Fruit fly (Drosophila melanogaster): ENCODE results near the gene CG31313.
A peak's percentile ranks its signal among the peaks of the same experiment; 100 is the strongest.

Gene CG31313

DNA sequence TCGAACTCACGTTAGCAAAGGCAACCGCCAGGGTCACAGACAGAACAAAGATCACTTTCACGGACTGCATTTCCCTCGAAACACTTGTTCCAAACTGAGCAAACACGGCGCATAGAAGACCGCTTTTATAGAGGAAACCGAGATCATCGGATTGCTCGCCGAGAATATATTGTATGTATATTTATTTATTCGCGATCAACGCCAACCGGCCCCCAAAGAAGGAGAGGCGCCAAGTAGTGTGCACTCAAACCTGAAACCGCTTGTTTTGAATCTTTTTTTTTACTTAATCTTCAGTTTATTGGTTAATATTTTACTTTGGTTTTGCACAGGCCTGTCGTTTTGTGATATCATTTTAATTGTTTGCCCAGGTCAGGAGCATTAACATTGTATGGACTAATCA is at the start of gene CG31313:
CG31313 (minus strand) TSS at position 101 of the 400 bp plus-strand sequence.
- TF ChIP-seq CTCF (optimal IDR thresholded peaks at IDR 0.05) (no peak), CG8478 (optimal IDR thresholded peaks at IDR 0.05) (no peak)

DNA sequence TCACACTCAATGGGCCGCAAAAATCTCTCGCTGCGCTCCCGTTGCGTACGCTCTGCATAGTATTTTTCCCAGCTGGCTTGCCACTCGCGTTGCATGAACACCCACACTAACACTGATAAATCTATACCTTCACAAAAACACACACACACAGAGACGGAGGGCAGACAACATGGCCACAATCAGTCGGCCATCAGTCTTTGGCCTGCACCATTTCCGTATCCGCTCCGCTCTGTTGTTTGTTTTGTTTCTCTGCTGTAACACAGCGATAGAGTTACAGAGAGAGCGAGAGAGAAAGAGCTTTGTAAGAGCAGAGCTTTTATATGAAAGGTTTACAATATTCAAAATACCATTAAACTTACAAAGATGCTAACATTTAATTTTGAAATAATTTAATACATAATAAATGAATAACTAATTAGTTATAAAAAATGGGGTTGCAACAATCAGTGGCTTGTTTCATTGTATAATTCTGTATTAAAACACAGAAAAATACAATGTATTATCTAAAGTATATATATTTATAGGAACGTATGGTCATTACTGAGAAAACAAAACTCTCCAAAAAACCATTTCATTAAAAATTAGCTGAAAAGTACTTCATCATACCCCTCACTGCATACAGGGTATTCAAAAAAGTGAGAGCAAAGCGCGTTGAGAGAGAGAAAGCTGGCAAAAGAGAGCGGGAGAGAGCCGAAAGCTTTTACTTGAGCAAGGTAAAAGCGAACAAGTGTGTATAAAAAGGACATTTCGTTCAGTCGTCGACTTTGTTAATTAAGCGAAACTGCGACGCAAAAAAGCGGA is 41.9 kb upstream of the CG31313 start, which contains the start of gene CG14853:
CG14853 (plus strand) TSS at position 751 of the 801 bp plus-strand sequence.
- TF ChIP-seq CG8478 (optimal IDR thresholded peaks at IDR 0.05) (no peak), CTCF (optimal IDR thresholded peaks at IDR 0.05) (no peak)

DNA sequence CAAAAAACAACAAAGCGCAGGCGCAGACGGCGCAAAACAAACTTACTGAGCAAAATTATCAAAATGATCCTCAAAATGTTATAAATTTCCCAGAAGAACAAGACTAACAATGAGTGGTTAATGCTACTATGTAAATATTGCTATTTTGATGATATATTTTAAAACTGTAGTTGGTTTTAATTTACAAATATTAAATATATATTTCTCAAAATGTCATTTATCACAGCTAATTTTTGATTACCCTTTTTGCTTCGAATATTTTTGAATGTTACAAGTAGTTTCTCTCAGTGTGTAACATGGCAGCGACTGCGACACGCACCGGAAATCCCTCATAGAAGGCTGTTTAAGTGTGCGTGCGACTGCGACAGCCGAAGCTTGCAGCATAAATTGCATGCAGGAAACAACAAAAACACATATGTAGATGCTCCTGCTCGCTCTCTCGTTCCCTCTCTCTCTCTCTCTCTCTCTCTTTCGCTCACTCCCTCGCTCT is 30.8 kb upstream of the CG31313 start:
- no peak for TF ChIP-seq CG8478 (optimal IDR thresholded peaks at IDR 0.05)
- TF ChIP-seq CTCF (optimal IDR thresholded peaks at IDR 0.05), result no peak

DNA sequence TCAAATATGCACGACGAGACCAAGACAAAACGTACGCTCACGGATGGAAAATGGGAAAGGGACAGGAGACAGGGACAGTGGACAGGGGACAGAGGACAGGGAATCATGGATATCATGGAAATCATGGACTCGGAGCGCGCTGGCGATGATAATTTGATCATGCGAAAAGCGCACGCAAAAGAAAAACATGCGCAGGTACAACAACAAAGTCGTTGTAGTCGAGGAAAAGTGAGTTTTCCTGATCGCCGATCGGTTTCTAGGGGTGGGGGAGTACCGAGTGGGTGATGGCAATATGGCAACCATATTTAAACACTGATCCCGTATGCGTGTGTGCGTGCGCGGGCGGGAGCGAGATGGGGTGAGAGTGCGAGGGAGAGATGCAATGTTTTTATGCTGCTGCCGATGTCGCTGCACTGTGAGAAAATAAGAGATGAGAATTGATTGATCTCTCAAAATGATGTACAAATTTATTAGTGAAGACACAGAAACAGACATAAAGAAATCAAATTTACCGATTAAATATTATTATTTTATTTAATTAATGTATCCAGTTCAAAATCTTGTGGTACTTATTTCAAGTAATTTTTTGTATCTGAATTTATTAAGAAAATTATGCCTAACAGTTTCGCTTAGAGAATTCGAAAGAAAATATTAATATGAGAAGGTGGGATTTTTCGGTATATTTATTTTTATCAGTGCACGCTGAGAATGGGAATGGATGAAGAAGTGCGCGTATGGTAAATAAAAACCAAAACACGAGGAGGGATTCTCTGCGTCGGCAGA is 23.7 kb upstream of the CG31313 start:
- TF ChIP-seq CG8478 (optimal IDR thresholded peaks at IDR 0.05), result no peak
- no peak for TF ChIP-seq CTCF (optimal IDR thresholded peaks at IDR 0.05)

DNA sequence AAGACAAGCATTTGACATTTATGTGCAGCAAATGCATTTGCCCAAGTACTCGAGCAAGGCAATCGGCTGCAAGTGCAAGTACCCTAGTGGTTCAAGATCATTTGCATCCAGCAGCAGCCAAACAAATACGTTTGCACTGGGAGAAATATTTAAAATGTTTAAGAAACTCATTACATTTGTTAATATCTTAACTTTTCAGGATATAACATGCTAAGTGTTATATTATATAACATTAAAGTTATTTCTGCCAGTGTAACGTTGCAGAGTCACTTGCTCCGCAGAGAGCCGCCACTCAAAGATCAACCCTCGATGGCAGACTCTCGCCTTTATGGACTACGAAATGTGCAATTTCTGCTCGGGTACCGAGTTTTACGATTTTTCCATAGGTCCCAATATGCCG is 22.3 kb upstream of the CG31313 start:
- TF ChIP-seq CG8478 (optimal IDR thresholded peaks at IDR 0.05) (no peak), CTCF (optimal IDR thresholded peaks at IDR 0.05) (no peak)

DNA sequence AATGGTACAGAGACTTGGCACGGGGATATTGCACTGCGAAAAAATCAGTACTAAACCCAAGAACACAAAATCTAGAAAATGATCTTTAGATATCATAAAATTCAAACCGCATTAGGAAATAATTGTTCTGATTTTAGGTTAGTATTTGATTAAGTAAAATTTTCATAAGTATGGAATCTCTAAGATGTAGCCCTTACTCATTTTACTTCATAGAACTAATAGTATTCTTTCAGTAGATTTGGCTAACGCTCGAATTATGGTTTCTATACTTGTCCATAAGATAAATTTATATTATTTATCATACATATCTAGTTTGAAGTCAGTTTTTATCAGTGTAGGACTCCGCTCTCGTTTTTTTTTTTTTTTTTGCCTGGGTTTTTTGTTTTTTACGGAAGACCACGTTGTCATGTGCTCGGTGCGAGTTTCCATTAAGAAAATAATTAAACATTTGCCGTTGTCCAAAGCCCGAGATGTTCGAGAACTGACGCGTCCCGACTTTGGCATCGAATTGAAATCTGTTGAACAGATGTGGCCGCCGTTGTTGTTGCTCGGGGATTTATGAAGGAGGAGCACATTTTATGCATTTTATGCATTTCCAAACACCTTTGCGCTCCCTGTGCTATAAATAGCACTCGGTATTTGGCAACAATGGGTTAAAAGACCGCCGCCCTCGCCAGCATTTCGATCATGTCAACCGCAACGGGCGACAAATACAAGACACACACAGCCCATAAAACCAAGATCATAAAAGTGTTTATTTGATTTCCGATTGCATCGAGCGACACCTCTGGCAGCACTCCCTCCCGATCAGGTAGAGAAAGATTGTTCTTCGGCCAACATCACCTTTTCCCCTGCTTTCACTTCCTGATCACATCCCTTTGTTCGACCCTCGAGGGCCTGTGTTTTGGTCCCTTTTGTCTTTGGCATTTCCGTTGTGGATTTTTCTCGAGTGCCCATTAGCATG is 19.5 kb upstream of the CG31313 start:
- TF ChIP-seq CG8478 (optimal IDR thresholded peaks at IDR 0.05) (no peak), CTCF (optimal IDR thresholded peaks at IDR 0.05) (no peak)

DNA sequence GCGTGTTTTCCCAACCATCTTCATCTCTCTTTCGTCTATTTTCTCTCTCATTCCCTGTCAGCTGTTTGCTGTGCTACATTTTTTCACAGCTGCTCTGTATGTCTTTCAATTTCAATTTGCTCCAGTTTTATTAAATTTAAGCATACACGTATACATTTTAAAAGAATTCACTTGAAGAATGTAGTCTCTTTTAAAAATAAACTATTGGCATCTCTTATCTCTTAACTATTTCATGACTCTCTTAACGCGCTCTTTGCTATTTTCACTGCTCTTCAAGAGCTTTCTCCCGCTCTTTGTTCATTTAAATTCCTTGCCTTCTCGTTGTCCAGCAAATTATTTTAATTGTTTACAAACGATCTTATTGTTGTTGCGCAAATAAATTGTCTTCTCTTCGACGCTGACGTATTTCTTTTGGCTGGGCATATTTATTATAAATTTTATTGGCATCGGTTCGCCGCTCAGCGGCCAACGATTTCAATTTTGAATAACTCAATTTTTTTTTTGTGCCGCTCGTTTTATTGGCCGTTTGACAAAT is 12.9 kb upstream of the CG31313 start:
- TF ChIP-seq CTCF (optimal IDR thresholded peaks at IDR 0.05) (no peak), CG8478 (optimal IDR thresholded peaks at IDR 0.05) (no peak)

DNA sequence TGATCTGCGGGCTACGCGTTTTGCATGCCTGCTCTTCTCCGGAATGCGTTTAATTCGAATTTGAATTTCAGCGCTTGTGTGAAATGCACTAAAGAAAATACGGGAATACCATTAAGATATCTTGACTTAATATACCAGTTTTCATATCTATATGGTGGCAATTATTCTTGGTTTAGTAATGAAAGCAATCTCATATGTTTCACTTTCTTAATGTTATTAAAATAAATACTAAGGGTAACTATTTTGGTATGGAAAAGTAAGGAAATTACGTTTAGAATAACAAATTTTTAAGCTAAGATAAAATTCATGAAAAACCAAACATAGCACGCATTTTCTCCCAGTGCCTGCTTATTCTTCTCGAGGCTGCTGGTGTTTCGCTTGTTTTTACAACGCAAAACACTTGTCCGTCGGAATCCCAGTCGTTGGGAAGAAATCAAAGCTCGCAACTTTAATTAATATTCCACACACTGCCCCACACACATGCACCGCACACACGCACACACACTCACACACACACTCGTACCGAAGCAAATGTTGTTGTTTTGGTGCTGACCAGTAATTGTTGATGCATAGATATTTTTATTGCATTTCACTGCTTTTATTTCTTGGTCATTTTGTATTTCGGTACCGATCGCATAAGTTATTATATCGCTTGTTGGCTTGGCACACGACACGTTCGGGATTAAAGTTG is 10.7 kb upstream of the CG31313 start:
- TF ChIP-seq CTCF (optimal IDR thresholded peaks at IDR 0.05), result no peak
- no peak for TF ChIP-seq CG8478 (optimal IDR thresholded peaks at IDR 0.05)

DNA sequence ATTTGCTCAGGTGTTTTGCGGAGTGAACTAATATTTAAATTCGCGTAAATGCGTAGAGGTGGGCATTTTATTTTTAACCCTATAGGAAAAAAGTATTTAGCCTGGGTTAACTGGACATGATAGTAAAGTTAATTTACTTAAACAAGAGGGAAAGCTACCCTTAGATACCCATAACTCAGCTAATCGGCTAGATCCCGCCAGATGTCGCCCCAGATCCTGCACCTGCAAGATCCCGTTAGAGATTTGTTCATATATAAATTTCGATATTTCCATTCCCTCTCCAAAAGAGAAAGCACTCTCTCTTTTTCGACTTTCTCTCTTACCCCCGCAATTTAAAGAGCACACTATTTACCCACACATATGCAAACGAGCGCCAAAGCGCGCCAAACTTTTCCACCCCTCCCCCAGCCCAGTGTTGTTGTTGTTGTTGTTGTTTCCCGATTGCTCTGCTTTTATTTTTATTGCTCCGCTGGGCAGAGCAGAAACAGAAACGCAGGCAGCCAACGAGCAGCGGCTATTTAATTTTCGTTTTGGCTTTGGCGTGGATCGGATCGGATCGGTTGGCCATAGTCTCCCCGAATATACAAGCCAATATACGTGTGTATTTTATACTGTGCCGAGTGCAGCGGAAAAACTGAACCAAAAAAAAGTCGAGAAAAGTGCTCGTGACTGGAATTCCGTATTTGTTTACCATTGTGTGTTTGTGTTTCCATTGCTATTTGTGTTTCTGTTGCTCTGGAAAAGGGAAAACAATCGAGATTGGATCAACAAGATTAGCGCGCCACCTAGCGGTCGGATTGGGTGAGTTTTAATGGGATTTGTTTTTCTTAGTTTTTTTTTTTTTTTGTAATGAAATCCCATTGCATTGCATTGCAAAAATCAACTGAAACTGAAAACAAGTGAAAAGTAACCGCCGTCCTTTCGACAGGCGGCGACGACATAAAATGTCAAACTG is 9.7 kb upstream of the CG31313 start, which contains the start of gene stumps:
stumps (plus strand) TSS at position 526 of the 955 bp plus-strand sequence.
- TF ChIP-seq CTCF (optimal IDR thresholded peaks at IDR 0.05) (peak; percentile 76 to 81), CG8478 (optimal IDR thresholded peaks at IDR 0.05) (no peak)

DNA sequence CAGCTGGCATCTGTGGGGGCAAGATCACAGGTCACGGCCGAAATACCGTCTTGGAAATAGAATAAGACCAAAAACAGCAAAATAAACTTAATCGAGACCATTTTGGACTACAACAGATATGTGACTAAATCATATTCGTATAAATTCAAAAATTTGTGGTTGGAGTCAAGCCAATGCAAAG is 9.2 kb upstream of the CG31313 start, which contains the start of gene CG44094:
CG44094 (minus strand) TSS at position 101 of the 181 bp plus-strand sequence.
- TF ChIP-seq CTCF (optimal IDR thresholded peaks at IDR 0.05) (no peak), CG8478 (optimal IDR thresholded peaks at IDR 0.05) (no peak)

DNA sequence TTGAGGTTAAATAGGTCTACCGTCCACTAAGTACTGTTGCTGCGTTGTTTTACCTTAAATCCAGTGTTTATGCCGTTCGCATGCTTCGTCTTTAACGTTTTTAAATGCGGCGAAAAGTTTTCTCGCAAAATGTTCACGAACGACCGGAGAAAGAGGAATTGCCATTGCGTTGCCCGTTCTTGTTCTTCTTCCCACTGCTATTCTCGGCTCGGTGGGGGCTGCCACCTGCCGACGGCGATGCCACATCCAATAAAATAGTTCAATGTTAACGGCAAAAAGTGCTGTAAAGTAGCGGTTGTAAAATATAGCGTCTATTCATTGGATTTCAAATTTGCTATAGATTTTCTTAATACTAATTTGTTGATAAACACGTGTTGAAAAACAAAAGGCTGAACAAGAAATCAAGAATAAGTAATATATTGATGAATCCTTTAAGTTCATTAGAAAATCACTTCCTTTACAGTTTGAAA is 8.5 kb upstream of the CG31313 start, which contains the start of gene CG7987:
CG7987 (minus strand) TSS at position 170 of the 470 bp plus-strand sequence.
- no peak for TF ChIP-seq CG8478 (optimal IDR thresholded peaks at IDR 0.05)
- peak; percentile 39 to 64 for TF ChIP-seq CTCF (optimal IDR thresholded peaks at IDR 0.05)

DNA sequence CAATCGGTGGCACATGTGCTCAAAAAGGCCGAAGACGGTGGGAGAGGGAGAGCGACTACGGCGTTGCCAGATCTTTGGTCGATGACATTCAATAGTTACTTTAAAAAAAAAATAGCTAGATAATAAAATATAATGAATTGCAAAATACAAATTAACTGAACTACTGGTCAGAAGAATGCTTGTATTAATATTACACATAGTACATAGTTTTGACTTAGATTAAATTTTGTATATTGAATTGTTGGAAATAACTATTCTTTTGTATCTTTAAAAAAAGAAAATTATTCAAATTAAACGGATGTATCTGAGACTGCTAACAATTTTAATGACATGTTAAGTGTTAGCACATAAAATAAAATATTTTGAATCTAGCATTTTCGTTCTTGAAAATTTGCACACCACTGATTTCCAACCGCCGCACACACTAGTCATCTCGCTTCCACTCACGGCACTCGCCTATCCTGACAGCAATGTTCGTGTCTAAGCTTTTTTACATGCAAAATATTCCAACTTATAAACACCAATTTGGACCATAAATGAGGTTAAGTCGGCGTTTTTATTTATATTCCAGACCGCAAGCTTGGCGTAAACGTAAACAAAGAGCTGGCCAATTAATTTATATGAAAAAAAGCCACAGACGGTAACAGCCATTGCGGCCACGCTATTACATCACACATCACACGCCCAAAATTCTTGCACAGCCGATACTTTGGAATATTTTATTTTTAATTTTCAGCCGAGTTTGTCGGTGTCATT is 7.9 kb upstream of the CG31313 start:
- TF ChIP-seq CTCF (optimal IDR thresholded peaks at IDR 0.05) (no peak), CG8478 (optimal IDR thresholded peaks at IDR 0.05) (no peak)

Data from S2 (cell line).